Worm (Caenorhabditis elegans) whole organism, L3 larva: ENCODE measurements around the gene ins-12.

ENCODE experiments used
- R02D3.7 ChIP-seq: fragments of 150-350 bp; optimal IDR thresholded peaks from 2 replicates; lab custom pipeline; 2014; ENCODE audit warnings: missing biosample characterization, missing genetic modification characterization
- ZK546.5 ChIP-seq: sonication (generic microtip); optimal IDR thresholded peaks from 2 replicates; lab custom pipeline; 2017; ENCODE audit warnings: missing biosample characterization, missing genetic modification characterization
- ceh-28 ChIP-seq: fragments of 150-350 bp; optimal IDR thresholded peaks from 2 replicates; lab custom pipeline; 2014; ENCODE audit warnings: missing biosample characterization, missing genetic modification reagents, missing genetic modification characterization
- ceh-82 ChIP-seq: fragments of 150-350 bp; optimal IDR thresholded peaks from 2 replicates; lab custom pipeline; 2014; ENCODE audit warnings: missing biosample characterization, missing genetic modification characterization
- ceh-9 ChIP-seq: sonication (generic microtip); optimal IDR thresholded peaks from 2 replicates; lab custom pipeline; 2018; ENCODE audit warnings: missing biosample characterization, missing genetic modification characterization
- daf-12 ChIP-seq: fragments of 150-350 bp; optimal IDR thresholded peaks from 2 replicates; lab custom pipeline; 2014; ENCODE audit warnings: missing biosample characterization, missing genetic modification reagents, missing genetic modification characterization
- egl-5 ChIP-seq: fragments of 150-350 bp; optimal IDR thresholded peaks from 2 replicates; lab custom pipeline; 2017; ENCODE audit warnings: missing biosample characterization, missing genetic modification reagents, missing genetic modification characterization, inconsistent platforms
- elt-1 ChIP-seq: fragments of 150-350 bp; optimal IDR thresholded peaks from 2 replicates; lab custom pipeline; 2014; ENCODE audit warnings: missing biosample characterization, missing genetic modification characterization
- elt-2 ChIP-seq: sonication (generic microtip); optimal IDR thresholded peaks from 2 replicates; lab custom pipeline; 2016; ENCODE audit warnings: missing genetic modification reagents, mild to moderate bottlenecking, missing genetic modification characterization, missing compliant biosample characterization
- eor-1 ChIP-seq, 2 experiments: fragments of 150-350 bp; optimal IDR thresholded peaks; 2 replicates each; lab custom pipeline; 2014 to 2018; ENCODE audit warnings: missing biosample characterization in 2 of 2, missing genetic modification characterization in 2 of 2
- fkh-10 ChIP-seq: sonication (generic microtip); optimal IDR thresholded peaks from 2 replicates; lab custom pipeline; 2017; ENCODE audit warnings: missing biosample characterization, missing genetic modification reagents, missing genetic modification characterization
- fkh-2 ChIP-seq: fragments of 150-350 bp; optimal IDR thresholded peaks from 2 replicates; lab custom pipeline; 2014; ENCODE audit warnings: missing biosample characterization, missing genetic modification reagents, missing genetic modification characterization
- fos-1 ChIP-seq: fragments of 150-350 bp; optimal IDR thresholded peaks from 2 replicates; lab custom pipeline; 2014; ENCODE audit warnings: missing biosample characterization, missing genetic modification characterization
- hmg-11 ChIP-seq: sonication (generic microtip); optimal IDR thresholded peaks from 2 replicates; lab custom pipeline; 2016; ENCODE audit warnings: missing genetic modification characterization, missing compliant biosample characterization
- jun-1 ChIP-seq: fragments of 150-350 bp; optimal IDR thresholded peaks from 2 replicates; lab custom pipeline; 2014; ENCODE audit warnings: missing biosample characterization, missing genetic modification reagents, missing genetic modification characterization
- lin-15B ChIP-seq: fragments of 150-350 bp; optimal IDR thresholded peaks from 2 replicates; lab custom pipeline; 2014; ENCODE audit warnings: missing biosample characterization, missing genetic modification characterization
- lin-39 ChIP-seq: fragments of 150-350 bp; optimal IDR thresholded peaks from 2 replicates; lab custom pipeline; 2018; ENCODE audit warnings: missing biosample characterization, missing genetic modification reagents, missing genetic modification characterization
- lsy-12 ChIP-seq: sonication (generic microtip); optimal IDR thresholded peaks from 2 replicates; lab custom pipeline; 2016; ENCODE audit warnings: mild to moderate bottlenecking, missing genetic modification characterization, missing compliant biosample characterization
- mml-1 ChIP-seq: fragments of 150-350 bp; sonication (generic microtip); optimal IDR thresholded peaks from 3 replicates; lab custom pipeline; 2014; ENCODE audit warnings: missing biosample characterization, missing genetic modification characterization
- nfya-1 ChIP-seq: sonication (generic microtip); optimal IDR thresholded peaks from 2 replicates; lab custom pipeline; 2017; ENCODE audit warnings: missing genetic modification characterization, mild to moderate bottlenecking, missing compliant biosample characterization, antibody characterized with exemption, moderate library complexity; ENCODE audit not compliant: insufficient read depth
- nhr-11 ChIP-seq: fragments of 150-350 bp; optimal IDR thresholded peaks from 2 replicates; lab custom pipeline; 2014; ENCODE audit warnings: missing biosample characterization, missing genetic modification characterization
- nhr-12 ChIP-seq: fragments of 150-350 bp; optimal IDR thresholded peaks from 2 replicates; lab custom pipeline; 2014; ENCODE audit warnings: missing biosample characterization, missing genetic modification characterization
- nhr-23 ChIP-seq: fragments of 150-350 bp; optimal IDR thresholded peaks from 2 replicates; lab custom pipeline; 2014; ENCODE audit warnings: missing biosample characterization, missing genetic modification reagents, missing genetic modification characterization
- nhr-237 ChIP-seq: fragments of 150-350 bp; optimal IDR thresholded peaks from 2 replicates; lab custom pipeline; 2014; ENCODE audit warnings: missing biosample characterization, missing genetic modification characterization
- nhr-25 ChIP-seq: sonication (generic microtip); optimal IDR thresholded peaks from 2 replicates; lab custom pipeline; 2017; ENCODE audit warnings: missing biosample characterization, missing genetic modification characterization
- nhr-28 ChIP-seq: fragments of 150-350 bp; optimal IDR thresholded peaks from 2 replicates; lab custom pipeline; 2014; ENCODE audit warnings: missing biosample characterization, missing genetic modification characterization
- nhr-43 ChIP-seq: sonication (generic microtip); optimal IDR thresholded peaks from 2 replicates; lab custom pipeline; 2016; ENCODE audit warnings: mild to moderate bottlenecking, missing genetic modification characterization, missing compliant biosample characterization; ENCODE audit not compliant: poor library complexity, severe bottlenecking
- nhr-67 ChIP-seq: fragments of 150-350 bp; optimal IDR thresholded peaks from 2 replicates; lab custom pipeline; 2014; ENCODE audit warnings: missing biosample characterization, missing genetic modification characterization
- nhr-77 ChIP-seq: fragments of 150-350 bp; optimal IDR thresholded peaks from 2 replicates; lab custom pipeline; 2014; ENCODE audit warnings: missing biosample characterization, missing genetic modification characterization
- pha-4 ChIP-seq: fragments of 150-350 bp; optimal IDR thresholded peaks from 2 replicates; lab custom pipeline; 2014; ENCODE audit warnings: missing biosample characterization, missing genetic modification reagents, missing genetic modification characterization
- pqm-1 ChIP-seq: fragments of 150-350 bp; optimal IDR thresholded peaks from 2 replicates; lab custom pipeline; 2017; ENCODE audit warnings: missing biosample characterization, missing genetic modification characterization, inconsistent platforms
- sea-2 ChIP-seq: fragments of 150-350 bp; sonication (generic microtip); optimal IDR thresholded peaks from 4 replicates; lab custom pipeline; 2014; ENCODE audit warnings: missing biosample characterization, missing genetic modification reagents, missing genetic modification characterization
- snpc-4 ChIP-seq: fragments of 150-350 bp; optimal IDR thresholded peaks from 2 replicates; lab custom pipeline; 2014; ENCODE audit warnings: missing biosample characterization, missing genetic modification characterization
- tbx-2 ChIP-seq: sonication (generic microtip); optimal IDR thresholded peaks from 2 replicates; lab custom pipeline; 2016; ENCODE audit warnings: mild to moderate bottlenecking, missing genetic modification characterization, missing compliant biosample characterization
- ztf-4 ChIP-seq: fragments of 150-350 bp; optimal IDR thresholded peaks from 2 replicates; lab custom pipeline; 2014; ENCODE audit warnings: missing biosample characterization, missing genetic modification characterization

ins-12 gene

DNA sequence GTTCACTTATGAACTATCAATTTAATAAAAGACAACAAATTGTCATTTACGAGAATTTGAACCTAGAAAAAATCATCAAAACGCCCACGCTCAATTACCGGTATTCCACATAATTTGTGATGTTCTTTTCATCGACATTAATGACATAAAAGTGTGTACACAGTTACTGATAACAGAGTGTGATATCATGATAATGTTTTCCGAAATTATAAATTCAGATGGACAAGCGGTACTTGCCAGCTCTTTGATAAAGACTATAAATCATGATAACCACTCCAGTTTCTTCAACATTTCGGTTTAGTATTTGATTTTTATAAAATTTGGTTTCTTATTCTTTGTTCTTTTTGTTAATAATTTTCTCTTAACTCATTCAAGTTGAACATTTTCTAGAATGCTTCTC is 31.4 kb downstream of the ins-12 start, which contains the start of gene lys-8:
lys-8 (plus strand) TSS at position 391 of the 400 bp plus-strand sequence.
- TF ChIP-seq jun-1 (tag; lab: Kevin White, UChicago): peak; percentile 52
- peak; percentile 97 for TF ChIP-seq pqm-1 (tag; lab: Kevin White, UChicago)
- TF ChIP-seq daf-12 (tag; lab: Kevin White, UChicago): no peak
- TF ChIP-seq egl-5 (tag; lab: Kevin White, UChicago): no peak
- TF ChIP-seq lsy-12: no peak
- TF ChIP-seq elt-2: peak; percentile 100
- peak; percentile 65 for TF ChIP-seq pha-4 (tag; lab: Kevin White, UChicago)
- TF ChIP-seq snpc-4: peak; percentile 13
- TF ChIP-seq ceh-82 (tag; lab: Kevin White, UChicago): no peak

DNA sequence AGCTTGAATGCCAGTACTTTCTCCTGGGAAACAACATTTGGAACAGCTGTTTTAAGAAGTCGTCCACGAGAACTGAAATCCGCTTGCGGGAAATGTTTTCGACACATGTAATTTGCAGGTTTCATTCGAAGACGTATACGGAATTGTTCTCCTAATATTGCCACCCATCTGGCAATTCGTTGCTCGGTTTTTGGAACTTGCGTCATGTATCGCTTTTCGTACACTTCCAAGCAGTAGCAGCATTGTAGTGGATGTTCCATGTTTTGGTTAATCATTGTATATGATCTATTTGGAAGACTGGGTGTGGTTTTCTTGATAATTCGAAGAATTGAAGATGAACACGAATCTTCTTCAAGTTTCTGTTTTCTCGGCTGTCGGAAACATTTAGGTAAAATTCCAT is 33.4 kb downstream of the ins-12 start:
- TF ChIP-seq nhr-11 (tag; lab: Kevin White, UChicago) (no peak), nhr-28 (no peak), jun-1 (tag; lab: Kevin White, UChicago) (no peak), nhr-12 (tag; lab: Kevin White, UChicago) (no peak), ztf-4 (tag; lab: Kevin White, UChicago) (no peak), R02D3.7 (tag; lab: Kevin White, UChicago) (no peak), sea-2 (no peak), eor-1 (tag; optimal IDR thresholded peaks at IDR 0.05; lab: Kevin White, UChicago) (no peak), tbx-2 (no peak), nhr-43 (tag; lab: Kevin White, UChicago) (no peak), fkh-10 (GFP tag; lab: Kevin White, UChicago) (no peak), nhr-67 (tag; lab: Kevin White, UChicago) (no peak), fos-1 (tag; lab: Kevin White, UChicago) (no peak), ceh-9 (tag; lab: Kevin White, UChicago) (no peak), nhr-25 (tag; lab: Kevin White, UChicago) (no peak), mml-1 (tag; lab: Kevin White, UChicago) (no peak), nhr-237 (tag; lab: Kevin White, UChicago) (no peak)
- TF ChIP-seq, all 47 proteins: peak for 0

DNA sequence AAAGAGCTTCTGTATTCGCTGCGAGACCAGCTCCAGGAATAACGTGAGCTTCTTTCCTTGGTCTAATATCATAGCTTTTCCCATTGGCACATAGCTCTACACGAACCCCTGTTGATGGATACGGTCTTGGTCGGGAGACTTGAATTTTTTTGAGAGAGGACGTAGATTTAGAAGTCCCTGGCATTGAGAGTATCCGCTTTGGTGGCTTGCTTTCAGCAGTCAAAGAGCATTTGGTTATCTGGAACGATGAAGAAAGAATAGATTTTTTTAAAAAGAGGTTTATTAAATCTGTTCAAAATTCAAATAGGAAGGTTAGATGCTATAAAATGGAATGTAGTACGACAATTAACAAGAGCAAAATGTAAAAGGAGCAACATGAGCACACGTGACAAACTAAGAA is 35.3 kb downstream of the ins-12 start, which contains the start of gene C17G10.13:
C17G10.13 (minus strand) TSS at position 101 of the 400 bp plus-strand sequence.
- TF ChIP-seq hmg-11 (tag; lab: Kevin White, UChicago) (no peak), elt-1 (no peak), nhr-67 (tag; lab: Kevin White, UChicago) (no peak), ztf-4 (tag; lab: Kevin White, UChicago) (no peak), elt-2 (peak; percentile 5), jun-1 (tag; lab: Kevin White, UChicago) (no peak)
- TF ChIP-seq, all 47 proteins: peak for 1

DNA sequence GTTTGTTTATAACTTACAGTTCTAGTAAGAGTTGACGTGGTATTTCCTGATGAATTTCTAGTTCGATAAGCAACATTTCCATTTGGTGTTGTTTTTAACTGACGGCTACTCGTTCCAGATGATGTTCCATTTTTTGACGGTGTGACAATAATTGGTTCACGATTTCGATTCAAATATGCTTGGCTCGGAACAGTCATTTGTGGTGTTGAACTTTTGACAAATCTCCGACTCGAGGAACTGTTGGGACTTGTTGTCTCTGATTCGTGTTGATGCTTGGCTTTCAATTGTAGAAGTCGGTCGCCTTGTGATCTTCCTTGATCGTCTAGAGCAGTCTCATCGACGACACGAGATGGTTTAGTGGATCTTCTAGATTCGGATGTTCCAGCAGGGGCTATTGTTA is 37.1 kb downstream of the ins-12 start:
- TF ChIP-seq snpc-4 (no peak), nhr-77 (tag; lab: Kevin White, UChicago) (no peak), hmg-11 (tag; lab: Kevin White, UChicago) (no peak)

DNA sequence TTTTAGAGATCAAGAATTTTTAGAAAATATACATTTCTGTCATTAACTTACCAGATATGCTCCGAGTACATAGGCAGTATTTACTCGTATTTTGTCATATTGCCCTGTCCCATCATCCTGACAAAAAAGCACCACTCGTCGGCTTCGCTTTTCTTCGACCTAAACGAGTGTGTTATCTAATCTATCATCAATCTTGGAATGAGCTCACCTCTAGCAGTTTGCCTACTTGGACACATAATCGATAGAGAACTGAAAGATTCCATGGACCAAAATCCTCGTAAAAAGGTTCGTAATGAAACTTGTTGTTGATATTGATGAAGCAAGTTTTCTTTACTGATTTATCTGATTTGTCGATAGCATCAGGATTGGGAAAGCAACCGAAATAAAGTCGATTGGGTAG is 38.4 kb downstream of the ins-12 start:
- TF ChIP-seq elt-1 (peak; percentile 66), ceh-9 (tag; lab: Kevin White, UChicago) (no peak)

DNA sequence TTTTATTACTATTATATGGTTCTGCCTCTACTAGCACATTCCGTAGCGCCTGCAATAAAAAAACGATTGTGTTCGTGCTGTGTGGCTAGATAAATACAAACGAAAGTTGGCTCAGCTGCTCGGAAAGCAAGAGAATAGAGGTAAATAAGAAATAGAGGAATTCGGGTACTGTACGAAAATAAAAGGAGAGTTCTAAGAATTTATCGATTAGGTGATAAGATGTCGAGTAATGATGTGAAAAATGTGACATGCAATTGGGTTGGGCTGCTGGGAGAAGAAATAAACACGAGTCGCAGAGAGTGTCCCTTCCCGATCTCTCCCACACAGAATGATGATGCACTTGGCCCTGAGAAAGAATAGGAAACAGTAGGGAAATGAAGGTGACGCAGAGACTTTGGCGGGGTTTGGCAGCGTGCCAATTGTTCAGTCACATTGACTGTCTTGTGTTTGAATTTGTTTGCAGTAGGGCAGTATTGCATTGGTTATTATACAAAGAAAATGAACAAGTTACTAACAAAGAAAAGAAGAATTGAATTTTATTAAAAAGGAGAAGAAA is 39.0 kb downstream of the ins-12 start, which contains the start of gene cdc-14:
cdc-14 (minus strand) TSS at position 51 of the 556 bp plus-strand sequence.
- peak; percentile 78 for TF ChIP-seq pha-4 (tag; lab: Kevin White, UChicago)
- peak; percentile 53 for TF ChIP-seq elt-1
- peak; percentile 73 for TF ChIP-seq elt-2
- TF ChIP-seq snpc-4: peak; percentile 84
- peak; percentile 87 for TF ChIP-seq egl-5 (tag; lab: Kevin White, UChicago)
- no peak for TF ChIP-seq ceh-9 (tag; lab: Kevin White, UChicago)
- peak; percentile 43 for TF ChIP-seq ceh-28
- TF ChIP-seq hmg-11 (tag; lab: Kevin White, UChicago): peak; percentile 54
- peak; percentile 76 for TF ChIP-seq lin-39 (tag; lab: Kevin White, UChicago)
- TF ChIP-seq daf-12 (tag; lab: Kevin White, UChicago): no peak
- TF ChIP-seq jun-1 (tag; lab: Kevin White, UChicago): peak; percentile 66
- TF ChIP-seq fkh-2 (tag; lab: Kevin White, UChicago): peak; percentile 38
- peak; percentile 94 for TF ChIP-seq nhr-25 (tag; lab: Kevin White, UChicago)
- peak; percentile 54 for TF ChIP-seq nhr-23 (tag; lab: Kevin White, UChicago)
- TF ChIP-seq nhr-43 (tag; lab: Kevin White, UChicago): peak; percentile 22
- TF ChIP-seq lsy-12: no peak
- no peak for TF ChIP-seq ZK546.5 (tag; lab: Kevin White, UChicago)
- peak; percentile 59 for TF ChIP-seq nfya-1
- TF ChIP-seq lin-15B: peak; percentile 65
